Worm (Caenorhabditis elegans) whole organism, L1 larva: Measurements from ENCODE around the gene ggtb-1.

Experiments
- C04F5.9 ChIP-seq: sonication (generic microtip); optimal IDR thresholded peaks from 2 replicates; lab custom pipeline; 2016; ENCODE audit warnings: missing genetic modification characterization, missing compliant biosample characterization
- C16A3.4 ChIP-seq: fragments of 150-350 bp; optimal IDR thresholded peaks from 2 replicates; lab custom pipeline; 2014; ENCODE audit warnings: missing biosample characterization, missing genetic modification characterization
- F16B12.6 ChIP-seq: fragments of 150-350 bp; optimal IDR thresholded peaks from 2 replicates; lab custom pipeline; 2014; ENCODE audit warnings: missing biosample characterization, missing genetic modification characterization
- alr-1 ChIP-seq: fragments of 200-800 bp; sonication (Bioruptor generic); optimal IDR thresholded peaks from 2 replicates; lab custom pipeline; 2018; ENCODE audit warnings: borderline replicate concordance, mild to moderate bottlenecking, missing genetic modification characterization, missing compliant biosample characterization
- ama-1 ChIP-seq: fragments of 150-350 bp; optimal IDR thresholded peaks from 2 replicates; lab custom pipeline; 2014
- blmp-1 ChIP-seq: fragments of 150-350 bp; optimal IDR thresholded peaks from 2 replicates; lab custom pipeline; 2014; ENCODE audit warnings: missing biosample characterization, missing genetic modification characterization
- ceh-82 ChIP-seq, 3 experiments: fragments of 150-350 bp in 1 of 3; sonication (generic microtip) in 2 of 3; optimal IDR thresholded peaks; 2 replicates each; lab custom pipeline; 2014 to 2017; ENCODE audit warnings: missing biosample characterization in 3 of 3, missing genetic modification characterization in 3 of 3
- ceh-90 ChIP-seq: sonication (generic microtip); optimal IDR thresholded peaks from 2 replicates; lab custom pipeline; 2016; ENCODE audit warnings: missing genetic modification characterization, missing compliant biosample characterization
- dpl-1 ChIP-seq, 3 experiments: fragments of 150-350 bp in 2 of 3; sonication (generic microtip) in 1 of 3; optimal IDR thresholded peaks; 2 replicates each; lab custom pipeline; 2014 to 2017; ENCODE audit warnings: missing biosample characterization in 3 of 3, missing genetic modification characterization in 3 of 3, missing genetic modification reagents in 3 of 3
- efl-1 ChIP-seq, 4 experiments: fragments of 150-350 bp; optimal IDR thresholded peaks in 3 of 4; peaks in 1 of 4; 1 replicate in 1 of 4; 2 replicates in 3 of 4; lab custom pipeline; 2014; ENCODE audit warnings: missing biosample characterization in 2 of 4, missing genetic modification characterization in 2 of 4, missing genetic modification reagents in 2 of 4
- elt-3 ChIP-seq, 6 experiments: fragments of 150-350 bp in 1 of 6; sonication (generic microtip); optimal IDR thresholded peaks; 2 replicates each; lab custom pipeline; 2017 to 2018; ENCODE audit warnings: missing biosample characterization in 6 of 6, missing genetic modification characterization in 6 of 6, inconsistent platforms in 1 of 6
- fkh-10 ChIP-seq: sonication (generic microtip); optimal IDR thresholded peaks from 2 replicates; lab custom pipeline; 2017; ENCODE audit warnings: missing biosample characterization, missing genetic modification reagents, missing genetic modification characterization
- fkh-4 ChIP-seq: sonication (generic microtip); optimal IDR thresholded peaks from 2 replicates; lab custom pipeline; 2016; ENCODE audit warnings: missing compliant biosample characterization, missing genetic modification characterization, borderline replicate concordance
- fkh-8 ChIP-seq: sonication (generic microtip); optimal IDR thresholded peaks from 2 replicates; lab custom pipeline; 2016; ENCODE audit warnings: mild to moderate bottlenecking, missing genetic modification characterization, missing compliant biosample characterization
- hlh-17 ChIP-seq: fragments of 200-800 bp; sonication (Bioruptor generic); optimal IDR thresholded peaks from 2 replicates; lab custom pipeline; 2018; ENCODE audit warnings: missing genetic modification characterization, mild to moderate bottlenecking, missing compliant biosample characterization, moderate library complexity, borderline replicate concordance
- isw-1 ChIP-seq: fragments of 200-800 bp; sonication (Bioruptor generic); IDR thresholded peaks from 2 replicates; pipeline ENCODE4 v1.3.6; 2022; ENCODE audit warnings: missing genetic modification characterization, missing compliant biosample characterization
- lin-13 ChIP-seq: fragments of 150-350 bp; optimal IDR thresholded peaks from 2 replicates; lab custom pipeline; 2014; ENCODE audit warnings: missing biosample characterization, missing genetic modification reagents, missing genetic modification characterization
- lin-14 ChIP-seq: fragments of 200-800 bp; sonication (Bioruptor generic); optimal IDR thresholded peaks from 2 replicates; lab custom pipeline; 2018; ENCODE audit warnings: mild to moderate bottlenecking, missing genetic modification characterization, moderate library complexity, missing compliant biosample characterization
- lin-15B ChIP-seq: fragments of 150-350 bp; sonication (generic microtip); optimal IDR thresholded peaks from 3 replicates; lab custom pipeline; 2014; ENCODE audit warnings: missing biosample characterization, missing genetic modification characterization
- lin-35 ChIP-seq, 2 experiments: fragments of 150-350 bp; optimal IDR thresholded peaks; 2 replicates each; lab custom pipeline; 2014; ENCODE audit warnings: missing biosample characterization in 2 of 2, missing genetic modification characterization in 2 of 2, missing genetic modification reagents in 2 of 2
- lir-3 ChIP-seq: sonication (generic microtip); optimal IDR thresholded peaks from 2 replicates; lab custom pipeline; 2016; ENCODE audit warnings: mild to moderate bottlenecking, missing genetic modification characterization, moderate library complexity, missing compliant biosample characterization; ENCODE audit not compliant: poor library complexity
- lsy-2 ChIP-seq, 2 experiments: fragments of 150-350 bp; optimal IDR thresholded peaks; 2 replicates each; lab custom pipeline; 2014; ENCODE audit warnings: missing biosample characterization in 2 of 2, missing genetic modification characterization in 2 of 2
- mab-9 ChIP-seq: fragments of 200-800 bp; sonication (Bioruptor generic); IDR thresholded peaks from 2 replicates; pipeline ENCODE4 v1.3.6; 2022; ENCODE audit warnings: missing genetic modification reagents, missing genetic modification characterization, missing compliant biosample characterization
- mdl-1 ChIP-seq, 2 experiments: fragments of 150-350 bp; optimal IDR thresholded peaks; 2 replicates each; lab custom pipeline; 2014 to 2017; ENCODE audit warnings: missing biosample characterization in 2 of 2, missing genetic modification characterization in 2 of 2, inconsistent platforms in 1 of 2
- nhr-19 ChIP-seq: fragments of 200-800 bp; sonication (Bioruptor generic); conservative IDR thresholded peaks from 2 replicates; pipeline ENCODE4 v1.3.6; 2022; ENCODE audit warnings: missing genetic modification characterization, missing compliant biosample characterization
- nhr-20 ChIP-seq: sonication (generic microtip); optimal IDR thresholded peaks from 2 replicates; lab custom pipeline; 2016; ENCODE audit warnings: mild to moderate bottlenecking, missing genetic modification characterization, missing compliant biosample characterization
- nhr-237 ChIP-seq: fragments of 150-350 bp; optimal IDR thresholded peaks from 2 replicates; lab custom pipeline; 2014; ENCODE audit warnings: missing biosample characterization, missing genetic modification characterization
- nhr-28 ChIP-seq: fragments of 150-350 bp; optimal IDR thresholded peaks from 2 replicates; lab custom pipeline; 2014; ENCODE audit warnings: missing biosample characterization, missing genetic modification characterization
- nhr-47 ChIP-seq: sonication (generic microtip); optimal IDR thresholded peaks from 2 replicates; lab custom pipeline; 2016; ENCODE audit warnings: mild to moderate bottlenecking, missing genetic modification characterization, moderate library complexity, missing compliant biosample characterization
- nhr-71 ChIP-seq: sonication (generic microtip); optimal IDR thresholded peaks from 2 replicates; lab custom pipeline; 2016; ENCODE audit warnings: mild to moderate bottlenecking, missing genetic modification characterization, moderate library complexity, missing compliant biosample characterization
- nhr-77 ChIP-seq: fragments of 150-350 bp; optimal IDR thresholded peaks from 2 replicates; lab custom pipeline; 2014; ENCODE audit warnings: missing biosample characterization, missing genetic modification characterization
- nhr-85 ChIP-seq: sonication (generic microtip); peaks from one replicate; lab custom pipeline; 2016; ENCODE audit warnings: missing genetic modification characterization, inconsistent platforms, missing compliant biosample characterization
- nhr-90 ChIP-seq: sonication (generic microtip); optimal IDR thresholded peaks from 2 replicates; lab custom pipeline; 2016; ENCODE audit warnings: mild to moderate bottlenecking, missing genetic modification characterization, missing compliant biosample characterization; ENCODE audit not compliant: poor library complexity
- rnt-1 ChIP-seq: sonication (generic microtip); optimal IDR thresholded peaks from 2 replicates; lab custom pipeline; 2016; ENCODE audit warnings: mild to moderate bottlenecking, missing genetic modification characterization, moderate library complexity, missing compliant biosample characterization
- skn-1 ChIP-seq: fragments of 150-350 bp; optimal IDR thresholded peaks from 2 replicates; lab custom pipeline; 2014; ENCODE audit warnings: missing biosample characterization, missing genetic modification characterization
- snu-23 ChIP-seq: sonication (generic microtip); optimal IDR thresholded peaks from 2 replicates; lab custom pipeline; 2016; ENCODE audit warnings: missing genetic modification characterization, missing compliant biosample characterization
- swsn-7 ChIP-seq: sonication (generic microtip); optimal IDR thresholded peaks from 2 replicates; lab custom pipeline; 2016; ENCODE audit warnings: missing genetic modification characterization, missing compliant biosample characterization
- tbx-2 ChIP-seq: sonication (generic microtip); optimal IDR thresholded peaks from 2 replicates; lab custom pipeline; 2016; ENCODE audit warnings: missing genetic modification characterization, missing compliant biosample characterization
- unc-130 ChIP-seq: fragments of 150-350 bp; optimal IDR thresholded peaks from 2 replicates; lab custom pipeline; 2017; ENCODE audit warnings: missing biosample characterization, missing genetic modification characterization, inconsistent platforms
- unc-62 ChIP-seq: fragments of 150-350 bp; optimal IDR thresholded peaks from 2 replicates; lab custom pipeline; 2014; ENCODE audit warnings: missing biosample characterization, missing genetic modification reagents, missing genetic modification characterization
- unc-98 ChIP-seq: fragments of 200-800 bp; sonication (Bioruptor generic); IDR thresholded peaks from 2 replicates; pipeline ENCODE4 v1.3.6; 2022; ENCODE audit warnings: missing genetic modification characterization, missing compliant biosample characterization
- vab-15 ChIP-seq: sonication (generic microtip); optimal IDR thresholded peaks from 2 replicates; lab custom pipeline; 2017; ENCODE audit warnings: missing genotype, mild to moderate bottlenecking, missing genetic modification characterization, missing compliant biosample characterization
- xbp-1 ChIP-seq: sonication (generic microtip); optimal IDR thresholded peaks from 2 replicates; lab custom pipeline; 2016; ENCODE audit warnings: missing genetic modification characterization, missing compliant biosample characterization
- zip-4 ChIP-seq: fragments of 200-800 bp; sonication (Bioruptor generic); optimal IDR thresholded peaks from 2 replicates; lab custom pipeline; 2018; ENCODE audit warnings: mild to moderate bottlenecking, missing genetic modification characterization, moderate library complexity, missing compliant biosample characterization

Gene ggtb-1

ce11 chrIII:7180613-7181012 lies 47.0 kb downstream of the ggtb-1 start, which contains the start of gene ndab-2:
ndab-2 (plus strand) TSS chrIII:7180752.
- TF ChIP-seq nhr-47 (tag; lab: Kevin White, UChicago) = peak; percentile 18
- peak in 1 of 2 experiments; percentile 28 for TF ChIP-seq lsy-2 (tag; optimal IDR thresholded peaks at IDR 0.05; lab: Kevin White, UChicago)
- no peak for TF ChIP-seq snu-23 (GFP tag; lab: Kevin White, UChicago)
- peak; percentile 41 for TF ChIP-seq ama-1
- TF ChIP-seq nhr-90 (tag; lab: Kevin White, UChicago) = peak; percentile 5

- TF ChIP-seq C16A3.4 (tag; lab: Kevin White, UChicago) (peak; percentile 50), lsy-2 (tag; optimal IDR thresholded peaks at IDR 0.05; lab: Kevin White, UChicago) (peak in 1 of 2 experiments; percentile 69), snu-23 (GFP tag; lab: Kevin White, UChicago) (peak; percentile 36), swsn-7 (tag; lab: Kevin White, UChicago) (no peak), nhr-19 (GFP tag; lab: Robert Waterston, UW) (no peak), lin-35 (GFP tag; optimal IDR thresholded peaks at IDR 0.05; lab: Kevin White, UChicago) (peak; percentile 42 to 79), nhr-77 (tag; lab: Kevin White, UChicago) (peak; percentile 3), elt-3 (tag; optimal IDR thresholded peaks at IDR 0.05; lab: Kevin White, UChicago) (peak in 1 of 6 experiments; percentile 13), efl-1 (optimal IDR thresholded peaks at IDR 0.05; lab: Kevin White, UChicago) (peak; percentile 19 to 57), efl-1 (GFP tag; optimal IDR thresholded peaks at IDR 0.05 in 1 of 2; lab: Kevin White, UChicago) (peak; percentile 45 to 93), mdl-1 (tag; optimal IDR thresholded peaks at IDR 0.05; lab: Kevin White, UChicago) (peak in 1 of 2 experiments; percentile 22), lin-14 (GFP tag; lab: Kevin White, UChicago) (peak; percentile 70), nhr-85 (tag; lab: Kevin White, UChicago) (peak; percentile 36), fkh-4 (tag; lab: Kevin White, UChicago) (no peak), nhr-20 (tag; lab: Kevin White, UChicago) (peak; percentile 15), nhr-71 (tag; lab: Kevin White, UChicago) (peak; percentile 41), hlh-17 (GFP tag; lab: Kevin White, UChicago) (no peak), dpl-1 (GFP tag; optimal IDR thresholded peaks at IDR 0.05; lab: Kevin White, UChicago) (peak; percentile 9 to 53 (median 41)), unc-98 (GFP tag; lab: Robert Waterston, UW) (no peak), ceh-82 (tag; optimal IDR thresholded peaks at IDR 0.05; lab: Kevin White, UChicago) (peak in 1 of 3 experiments; percentile 11), fkh-10 (no peak), skn-1 (tag; lab: Kevin White, UChicago) (peak; percentile 47), unc-130 (tag; lab: Kevin White, UChicago) (peak; percentile 22), blmp-1 (peak; percentile 33)
Observed at ce11 chrIII:7181822-7182221, 48.3 kb downstream of the ggtb-1 start, which contains the start of gene epg-4. epg-4 (plus strand) TSS chrIII:7182167.

ce11 chrIII:7184022-7184421 lies 50.5 kb downstream of the ggtb-1 start, which contains the start of gene yju-2:
yju-2 (plus strand) TSS chrIII:7184336.
- TF ChIP-seq nhr-19 (GFP tag; lab: Robert Waterston, UW) (peak; percentile 30), lir-3 (peak; percentile 56), lin-13 (GFP tag; lab: Kevin White, UChicago) (peak; percentile 70), C04F5.9 (tag; lab: Kevin White, UChicago) (no peak), rnt-1 (tag; lab: Kevin White, UChicago) (peak; percentile 65), efl-1 (optimal IDR thresholded peaks at IDR 0.05; lab: Kevin White, UChicago) (peak; percentile 74 to 83), efl-1 (GFP tag; optimal IDR thresholded peaks at IDR 0.05 in 1 of 2; lab: Kevin White, UChicago) (peak; percentile 63 to 95), fkh-8 (tag; lab: Kevin White, UChicago) (peak; percentile 33), swsn-7 (tag; lab: Kevin White, UChicago) (peak; percentile 27), lin-35 (GFP tag; optimal IDR thresholded peaks at IDR 0.05; lab: Kevin White, UChicago) (peak; percentile 53 to 86), unc-62 (no peak), alr-1 (no peak), F16B12.6 (tag; lab: Kevin White, UChicago) (peak; percentile 45), lsy-2 (tag; optimal IDR thresholded peaks at IDR 0.05; lab: Kevin White, UChicago) (peak; percentile 64 to 90), zip-4 (no peak), xbp-1 (tag; lab: Kevin White, UChicago) (peak; percentile 54), nhr-28 (no peak), ceh-82 (tag; optimal IDR thresholded peaks at IDR 0.05; lab: Kevin White, UChicago) (peak in 2 of 3 experiments; percentile 28 to 75), ceh-90 (tag; lab: Kevin White, UChicago) (no peak), snu-23 (GFP tag; lab: Kevin White, UChicago) (peak; percentile 72), lin-15B (tag; lab: Kevin White, UChicago) (peak; percentile 82), isw-1 (GFP tag; lab: Robert Waterston, UW) (peak; percentile 49), nhr-237 (tag; lab: Kevin White, UChicago) (peak; percentile 51), nhr-77 (tag; lab: Kevin White, UChicago) (peak; percentile 21), tbx-2 (tag; lab: Kevin White, UChicago) (peak; percentile 13), vab-15 (peak; percentile 1), lin-14 (GFP tag; lab: Kevin White, UChicago) (peak; percentile 59), nhr-47 (tag; lab: Kevin White, UChicago) (peak; percentile 61), dpl-1 (GFP tag; optimal IDR thresholded peaks at IDR 0.05; lab: Kevin White, UChicago) (peak; percentile 51 to 72 (median 70)), nhr-90 (tag; lab: Kevin White, UChicago) (peak; percentile 41), mab-9 (no peak), unc-98 (GFP tag; lab: Robert Waterston, UW) (no peak)
